Worm (Caenorhabditis elegans): Measurements from ENCODE around the gene phat-8.

phat-8 gene

ce11 chrII:12496981-12497380 is 25.4 kb downstream of the phat-8 start, which contains the start of gene T21B4.3:
Gene T21B4.3 (minus strand): TSS chrII:12497081.
- TF ChIP-seq ama-1 (optimal IDR thresholded peaks at IDR 0.05) (no peak), dsc-1 (tag; optimal IDR thresholded peaks at IDR 0.05) (no peak)

DNA sequence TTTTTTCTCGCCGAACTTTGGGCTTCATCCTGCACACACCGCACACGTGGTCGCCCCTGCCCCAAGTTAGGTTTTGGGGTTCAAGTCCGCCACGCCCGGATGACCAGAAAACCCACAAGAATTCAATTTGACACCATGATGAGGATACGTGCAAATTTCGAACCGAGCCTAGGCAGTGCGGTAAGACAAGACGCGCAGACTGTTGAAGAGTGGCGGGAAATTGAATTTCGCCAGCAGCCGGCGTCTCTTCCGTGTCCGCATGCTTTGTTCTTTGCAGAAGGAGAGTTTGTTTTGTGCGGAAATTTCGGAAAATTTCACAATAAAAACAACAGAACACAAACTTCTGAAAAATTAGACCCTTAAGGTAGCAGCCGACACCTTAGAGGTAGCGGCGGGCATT is 28.4 kb downstream of the phat-8 start:
- TF ChIP-seq mep-1 (tag; optimal IDR thresholded peaks at IDR 0.05): no peak
- peak in 1 of 3 experiments; percentile 21 for TF ChIP-seq dpl-1 (GFP tag; optimal IDR thresholded peaks at IDR 0.05)
- peak; percentile 78 for TF ChIP-seq fkh-10 (GFP tag; optimal IDR thresholded peaks at IDR 0.05)
- TF ChIP-seq lin-14 (GFP tag; optimal IDR thresholded peaks at IDR 0.05): peak; percentile 67
- peak; percentile 18 for TF ChIP-seq nhr-71 (tag; optimal IDR thresholded peaks at IDR 0.05)
- TF ChIP-seq mab-9 (GFP tag; IDR thresholded peaks at IDR 0.05): no peak
- peak; percentile 8 to 72 for TF ChIP-seq efl-1 (optimal IDR thresholded peaks at IDR 0.05)
- TF ChIP-seq efl-1 (GFP tag; optimal IDR thresholded peaks at IDR 0.05 in 1 of 2): peak; percentile 29 to 80
- no peak for TF ChIP-seq dsc-1 (tag; optimal IDR thresholded peaks at IDR 0.05)

DNA sequence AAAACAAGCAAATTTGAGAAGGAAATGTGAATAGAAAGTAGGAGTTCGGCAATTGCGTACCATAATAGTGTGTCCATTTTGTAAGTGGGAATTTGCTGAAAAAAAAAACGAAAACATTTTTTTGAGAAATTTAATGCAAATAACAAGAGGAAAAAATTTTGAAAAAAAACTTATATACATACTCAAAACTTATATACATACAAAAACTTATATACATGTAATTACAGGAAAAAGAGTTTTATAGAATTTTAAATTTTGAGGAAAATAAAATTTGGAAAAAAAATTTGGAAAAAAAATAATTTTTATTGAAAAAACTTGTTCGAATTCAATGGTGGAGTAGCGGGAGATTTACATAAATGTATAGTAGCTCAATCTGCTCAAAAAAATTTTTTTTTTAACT is 31.2 kb downstream of the phat-8 start, which contains the start of gene ador-1:
TSS of gene ador-1 (minus strand) at position 101 of the 400 bp plus-strand sequence.
- TF ChIP-seq zip-4 (GFP tag; optimal IDR thresholded peaks at IDR 0.05) (no peak), nhr-237 (tag; optimal IDR thresholded peaks at IDR 0.05) (no peak), lin-13 (GFP tag; optimal IDR thresholded peaks at IDR 0.05) (no peak), nhr-90 (tag; optimal IDR thresholded peaks at IDR 0.05; ENCODE audit: poor library complexity) (no peak), mef-2 (tag; optimal IDR thresholded peaks at IDR 0.05) (no peak), lin-35 (GFP tag; optimal IDR thresholded peaks at IDR 0.05) (no peak), ces-1 (GFP tag; optimal IDR thresholded peaks at IDR 0.05) (no peak)

DNA sequence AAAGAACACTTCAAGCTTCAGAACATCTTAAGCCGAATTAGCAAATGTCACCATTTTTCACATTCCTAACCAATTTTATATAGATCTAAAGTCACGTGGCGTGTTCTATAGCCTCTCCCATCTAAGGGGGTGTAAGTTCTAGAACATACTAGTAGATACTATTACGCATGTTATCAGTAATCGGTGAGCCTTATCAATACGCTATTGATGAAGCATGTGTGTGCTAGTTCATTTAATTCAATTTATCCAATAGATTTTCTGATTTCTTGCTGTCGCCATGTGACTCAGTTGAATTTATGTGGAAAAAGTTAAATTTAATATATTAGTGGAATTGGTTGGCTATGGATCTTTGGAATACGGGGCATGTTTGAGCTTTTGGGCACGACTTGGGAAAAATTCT is 34.9 kb downstream of the phat-8 start:
- TF ChIP-seq fkh-8 (tag; optimal IDR thresholded peaks at IDR 0.05) (peak; percentile 78), ceh-8 (GFP tag; optimal IDR thresholded peaks at IDR 0.05) (peak; percentile 27), irx-1 (tag; optimal IDR thresholded peaks at IDR 0.05) (no peak), xbp-1 (tag; optimal IDR thresholded peaks at IDR 0.05) (no peak), lin-13 (GFP tag; optimal IDR thresholded peaks at IDR 0.05) (no peak), hlh-17 (GFP tag; optimal IDR thresholded peaks at IDR 0.05; ENCODE audit: borderline replicate concordance) (no peak), sox-4 (tag; optimal IDR thresholded peaks at IDR 0.05) (peak; percentile 66), sup-37 (GFP tag; optimal IDR thresholded peaks at IDR 0.05) (no peak), lin-35 (GFP tag; optimal IDR thresholded peaks at IDR 0.05) (no peak), aha-1 (tag; optimal IDR thresholded peaks at IDR 0.05) (no peak), grh-1 (GFP tag; IDR thresholded peaks at IDR 0.05) (no peak), nhr-28 (tag; optimal IDR thresholded peaks at IDR 0.05) (no peak), egl-13 (tag; optimal IDR thresholded peaks at IDR 0.05) (peak; percentile 25), vab-15 (tag; optimal IDR thresholded peaks at IDR 0.05) (no peak), efl-3 (GFP tag; optimal IDR thresholded peaks at IDR 0.05) (no peak), skn-1 (tag; optimal IDR thresholded peaks at IDR 0.05) (no peak), nhr-19 (GFP tag; conservative IDR thresholded peaks at IDR 0.05) (no peak), dsc-1 (tag; optimal IDR thresholded peaks at IDR 0.05) (peak; percentile 1), unc-130 (tag; optimal IDR thresholded peaks at IDR 0.05) (no peak), ets-5 (GFP tag; IDR thresholded peaks at IDR 0.05) (no peak), nhr-47 (tag; optimal IDR thresholded peaks at IDR 0.05) (peak; percentile 65), lin-39 (tag; optimal IDR thresholded peaks at IDR 0.05) (no peak), nhr-12 (tag; optimal IDR thresholded peaks at IDR 0.05) (no peak), swsn-7 (tag; optimal IDR thresholded peaks at IDR 0.05) (peak; percentile 0), pqm-1 (tag; optimal IDR thresholded peaks at IDR 0.05) (no peak)
